Fruit fly (Drosophila melanogaster) whole organism, embryonic: Measurements from ENCODE around the gene BTBD9.
A peak's percentile ranks its signal among the peaks of the same experiment; 100 is the strongest.

Experiments used
- Atf3 ChIP-seq: fragments of 200-800 bp; sonication (Bioruptor generic); optimal IDR thresholded peaks from 3 replicates; lab custom pipeline; 2016; ENCODE audit warnings: missing biosample characterization, missing genetic modification characterization
- Blimp-1 ChIP-seq: fragments of 200-800 bp; sonication (Bioruptor generic); optimal IDR thresholded peaks from 3 replicates; lab custom pipeline; 2018; ENCODE audit warnings: missing biosample characterization, missing genetic modification characterization, mild to moderate bottlenecking, moderate library complexity, missing genetic modification reagents
- Bteb2 ChIP-seq: fragments of 200-800 bp; sonication (Bioruptor generic); optimal IDR thresholded peaks from 2 replicates; lab custom pipeline; 2016; ENCODE audit warnings: missing biosample characterization, missing genetic modification characterization
- CG11560 ChIP-seq: fragments of 200-800 bp; sonication (Bioruptor generic); IDR thresholded peaks from 3 replicates; pipeline ENCODE4 v1.3.6; 2022; ENCODE audit warnings: missing biosample characterization, missing genetic modification characterization
- CG12391 ChIP-seq: fragments of 200-800 bp; sonication (Bioruptor generic); optimal IDR thresholded peaks from 3 replicates; lab custom pipeline; 2018; ENCODE audit warnings: missing biosample characterization, mild to moderate bottlenecking, missing genetic modification characterization, moderate library complexity
- CG14710 ChIP-seq: fragments of 200-800 bp; sonication (Bioruptor generic); optimal IDR thresholded peaks from 3 replicates; lab custom pipeline; 2019; ENCODE audit warnings: missing biosample characterization, mild to moderate bottlenecking, missing genetic modification characterization, moderate library complexity
- CG14860 ChIP-seq: fragments of 200-800 bp; sonication (Bioruptor generic); IDR thresholded peaks from 3 replicates; pipeline ENCODE4 v1.3.6; 2022; ENCODE audit warnings: missing biosample characterization, missing genetic modification characterization; ENCODE audit not compliant: partially characterized antibody
- CG15696 ChIP-seq: fragments of 200-800 bp; sonication (Bioruptor generic); optimal IDR thresholded peaks from 2 replicates; lab custom pipeline; 2019; ENCODE audit warnings: missing biosample characterization, mild to moderate bottlenecking, missing genetic modification characterization, moderate library complexity
- CG16779 ChIP-seq: fragments of 200-800 bp; sonication (Bioruptor generic); IDR thresholded peaks from 2 replicates; pipeline ENCODE4 v1.3.6; 2022; ENCODE audit warnings: missing biosample characterization, missing genetic modification characterization
- CG17612 ChIP-seq: fragments of 200-800 bp; sonication (Bioruptor generic); IDR thresholded peaks from 2 replicates; pipeline ENCODE4 v1.3.6; 2022; ENCODE audit warnings: missing biosample characterization, missing genetic modification characterization
- CG2712 ChIP-seq: fragments of 200-800 bp; optimal IDR thresholded peaks from 3 replicates; lab custom pipeline; 2019; ENCODE audit warnings: missing biosample characterization, mild to moderate bottlenecking, missing genetic modification characterization, moderate library complexity
- CG2875 ChIP-seq: fragments of 200-800 bp; sonication (Bioruptor generic); optimal IDR thresholded peaks from 2 replicates; lab custom pipeline; 2017; ENCODE audit warnings: missing biosample characterization, mild to moderate bottlenecking, missing genetic modification characterization, missing genetic modification reagents
- CG31224 ChIP-seq: fragments of 200-800 bp; sonication (Bioruptor generic); IDR thresholded peaks from 2 replicates; pipeline ENCODE4 v1.3.6; 2022; ENCODE audit warnings: missing biosample characterization, missing genetic modification characterization
- CG3163 ChIP-seq: fragments of 200-800 bp; sonication (Bioruptor generic); optimal IDR thresholded peaks from 3 replicates; lab custom pipeline; 2016; ENCODE audit warnings: missing biosample characterization, missing genetic modification characterization
- CG34224 ChIP-seq: fragments of 200-800 bp; sonication (Bioruptor generic); IDR thresholded peaks from 3 replicates; pipeline ENCODE4 v1.3.6; 2022; ENCODE audit warnings: missing biosample characterization, missing genetic modification characterization; ENCODE audit not compliant: partially characterized antibody
- CG6683 ChIP-seq: fragments of 200-800 bp; sonication (Bioruptor generic); optimal IDR thresholded peaks from 2 replicates; lab custom pipeline; 2017; ENCODE audit warnings: missing biosample characterization, mild to moderate bottlenecking, missing genetic modification characterization, missing genetic modification reagents
- CG6791 ChIP-seq: fragments of 200-800 bp; sonication (Bioruptor generic); IDR thresholded peaks from 3 replicates; pipeline ENCODE4 v1.3.6; 2022; ENCODE audit warnings: missing biosample characterization, missing genetic modification characterization; ENCODE audit not compliant: partially characterized antibody
- CG8924 ChIP-seq: fragments of 200-800 bp; optimal IDR thresholded peaks from 3 replicates; lab custom pipeline; 2019; ENCODE audit warnings: missing biosample characterization, mild to moderate bottlenecking, missing genetic modification characterization, moderate library complexity
- CG9727 ChIP-seq: fragments of 200-800 bp; sonication (Bioruptor generic); optimal IDR thresholded peaks from 3 replicates; lab custom pipeline; 2017; ENCODE audit warnings: missing biosample characterization, mild to moderate bottlenecking, missing genetic modification characterization
- CG9876 ChIP-seq: fragments of 200-800 bp; sonication (Bioruptor generic); optimal IDR thresholded peaks from 2 replicates; lab custom pipeline; 2016; ENCODE audit warnings: missing biosample characterization, missing genetic modification characterization
- CrebB ChIP-seq: fragments of 200-800 bp; sonication (Bioruptor generic); optimal IDR thresholded peaks from 3 replicates; lab custom pipeline; 2018; ENCODE audit warnings: missing biosample characterization, mild to moderate bottlenecking, missing genetic modification characterization
- Dp ChIP-seq: fragments of 200-800 bp; sonication (Bioruptor generic); optimal IDR thresholded peaks from 2 replicates; lab custom pipeline; 2018; ENCODE audit warnings: missing biosample characterization, mild to moderate bottlenecking, missing genetic modification characterization, moderate library complexity
- MESR4 ChIP-seq: fragments of 200-800 bp; sonication (Bioruptor generic); optimal IDR thresholded peaks from 2 replicates; lab custom pipeline; 2018; ENCODE audit warnings: missing biosample characterization, mild to moderate bottlenecking, missing genetic modification characterization, moderate library complexity
- Nf-YB ChIP-seq: fragments of 200-800 bp; sonication (Bioruptor generic); optimal IDR thresholded peaks from 3 replicates; lab custom pipeline; 2019; ENCODE audit warnings: missing biosample characterization, mild to moderate bottlenecking, missing genetic modification characterization, moderate library complexity
- Spps ChIP-seq: fragments of 200-800 bp; sonication (Bioruptor generic); optimal IDR thresholded peaks from 2 replicates; lab custom pipeline; 2018; ENCODE audit warnings: missing biosample characterization, mild to moderate bottlenecking, missing genetic modification characterization
- bab2 ChIP-seq: fragments of 200-800 bp; sonication (Bioruptor generic); optimal IDR thresholded peaks from 2 replicates; lab custom pipeline; 2016; ENCODE audit warnings: missing biosample characterization, missing genetic modification characterization
- cad ChIP-seq: fragments of >200 bp; optimal IDR thresholded peaks from 2 replicates; lab custom pipeline; 2017; ENCODE audit warnings: missing biosample characterization, missing genetic modification characterization
- dmrt11E ChIP-seq: fragments of 200-800 bp; sonication (Bioruptor generic); optimal IDR thresholded peaks from 3 replicates; lab custom pipeline; 2018; ENCODE audit warnings: missing biosample characterization, mild to moderate bottlenecking, missing genetic modification characterization, moderate library complexity
- emc ChIP-seq: fragments of 200-800 bp; sonication (Bioruptor generic); optimal IDR thresholded peaks from 2 replicates; lab custom pipeline; 2016; ENCODE audit warnings: missing biosample characterization, missing genetic modification characterization
- en ChIP-seq: fragments of 200-800 bp; sonication (Bioruptor generic); optimal IDR thresholded peaks from 2 replicates; lab custom pipeline; 2016; ENCODE audit warnings: missing biosample characterization, missing genetic modification characterization
- fd3F ChIP-seq: fragments of 200-800 bp; sonication (Bioruptor generic); optimal IDR thresholded peaks from 2 replicates; lab custom pipeline; 2018; ENCODE audit warnings: missing biosample characterization, mild to moderate bottlenecking, missing genetic modification characterization, moderate library complexity
- fu2 ChIP-seq: fragments of 200-800 bp; sonication (Bioruptor generic); optimal IDR thresholded peaks from 2 replicates; lab custom pipeline; 2016; ENCODE audit warnings: missing biosample characterization, missing genetic modification characterization
- gcm2 ChIP-seq: fragments of 200-800 bp; sonication (Bioruptor generic); optimal IDR thresholded peaks from 2 replicates; lab custom pipeline; 2016; ENCODE audit warnings: missing biosample characterization, missing genetic modification characterization
- gfzf ChIP-seq: fragments of 200-800 bp; sonication (Bioruptor generic); optimal IDR thresholded peaks from 2 replicates; lab custom pipeline; 2016; ENCODE audit warnings: missing biosample characterization, mild to moderate bottlenecking, missing genetic modification characterization, moderate library complexity
- grau ChIP-seq: fragments of 200-800 bp; optimal IDR thresholded peaks from 3 replicates; lab custom pipeline; 2019; ENCODE audit warnings: missing biosample characterization, mild to moderate bottlenecking, missing genetic modification characterization, moderate library complexity
- ham ChIP-seq: fragments of 200-800 bp; sonication (Bioruptor generic); IDR thresholded peaks from 2 replicates; pipeline ENCODE4 v1.3.6; 2022; ENCODE audit warnings: missing biosample characterization, missing genetic modification characterization
- hb ChIP-seq: fragments of 200-800 bp; sonication (Bioruptor generic); IDR thresholded peaks from 3 replicates; pipeline ENCODE4 v1.3.6; 2022; ENCODE audit warnings: missing biosample characterization, missing genetic modification characterization; ENCODE audit not compliant: partially characterized antibody
- hkb ChIP-seq, 2 experiments: fragments of 200-800 bp in 1 of 2; fragments of >200 bp in 1 of 2; sonication (Bioruptor generic) in 1 of 2; IDR thresholded peaks in 1 of 2; optimal IDR thresholded peaks in 1 of 2; 2 replicates each; pipeline versions ENCODE4 v1.3.6 to Lab custom; 2017 to 2022; ENCODE audit warnings: missing biosample characterization in 1 of 2, missing genetic modification characterization in 1 of 2
- ind ChIP-seq: fragments of 200-800 bp; sonication (Bioruptor generic); optimal IDR thresholded peaks from 3 replicates; lab custom pipeline; 2016; ENCODE audit warnings: missing biosample characterization, missing genetic modification characterization
- knrl ChIP-seq: fragments of 200-800 bp; sonication (Bioruptor generic); IDR thresholded peaks from 3 replicates; pipeline ENCODE4 v1.3.6; 2022; ENCODE audit warnings: missing biosample characterization, missing genetic modification characterization; ENCODE audit not compliant: partially characterized antibody
- mam ChIP-seq: fragments of 200-800 bp; sonication (Bioruptor generic); optimal IDR thresholded peaks from 3 replicates; lab custom pipeline; 2016; ENCODE audit warnings: missing biosample characterization, missing genetic modification characterization
- org-1 ChIP-seq: fragments of 200-800 bp; sonication (Bioruptor generic); optimal IDR thresholded peaks from 2 replicates; lab custom pipeline; 2017; ENCODE audit warnings: missing biosample characterization, missing genetic modification characterization
- otp ChIP-seq: fragments of 200-800 bp; sonication (Bioruptor generic); IDR thresholded peaks from 3 replicates; pipeline ENCODE4, ENCODE4 v1.3.6; 2022; ENCODE audit warnings: missing biosample characterization, missing genetic modification characterization
- pzg ChIP-seq: fragments of 200-800 bp; sonication (Bioruptor generic); optimal IDR thresholded peaks from 3 replicates; lab custom pipeline; 2018; ENCODE audit warnings: missing biosample characterization, mild to moderate bottlenecking, missing genetic modification characterization, moderate library complexity
- row ChIP-seq: fragments of 200-800 bp; sonication (Bioruptor generic); IDR thresholded peaks from 3 replicates; pipeline ENCODE4 v1.3.6; 2022; ENCODE audit warnings: missing biosample characterization, missing genetic modification characterization
- sob ChIP-seq: fragments of 200-800 bp; sonication (Bioruptor generic); IDR thresholded peaks from 2 replicates; pipeline ENCODE4 v1.3.6; 2022; ENCODE audit warnings: missing biosample characterization, missing genetic modification characterization
- tx ChIP-seq: fragments of 200-800 bp; sonication (Bioruptor generic); optimal IDR thresholded peaks from 2 replicates; lab custom pipeline; 2016; ENCODE audit warnings: missing biosample characterization, missing genetic modification characterization
- zf30C ChIP-seq: fragments of 200-800 bp; sonication (Bioruptor generic); optimal IDR thresholded peaks from 3 replicates; lab custom pipeline; 2018; ENCODE audit warnings: missing biosample characterization, mild to moderate bottlenecking, missing genetic modification characterization

BTBD9 gene

DNA sequence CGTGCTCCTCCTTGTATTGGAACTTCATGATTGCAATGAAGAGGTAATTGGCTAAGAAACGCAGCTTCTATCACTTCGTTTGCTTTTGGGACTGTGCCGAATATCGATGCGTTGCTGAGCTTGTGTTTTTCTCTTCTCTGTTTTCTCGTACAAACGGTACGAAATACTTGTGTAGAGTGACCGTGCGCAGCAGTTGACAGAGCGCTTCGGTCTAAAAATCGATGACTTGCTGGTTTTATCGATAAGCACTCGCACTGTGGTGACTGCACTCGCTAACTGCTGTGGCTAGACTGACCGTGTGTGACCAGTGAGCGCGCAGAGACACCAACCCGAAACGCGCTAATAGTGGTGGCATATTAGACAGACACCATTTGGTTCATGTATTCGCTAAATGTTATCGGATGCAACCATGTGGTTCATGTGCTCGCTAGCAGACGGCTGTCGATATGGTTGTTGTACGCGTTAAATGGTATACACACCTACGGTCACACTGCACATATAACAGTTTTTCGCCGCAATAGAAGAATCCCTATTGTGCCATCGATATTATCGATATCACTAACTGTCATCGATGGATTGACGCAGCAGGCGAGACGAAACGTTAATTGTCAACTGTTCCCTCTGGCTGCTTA lies at the start of gene BTBD9, which contains the start of gene Atg8a (continued):
- TF ChIP-seq hkb (optimal IDR thresholded peaks at IDR 0.05; lab: Kevin White, UChicago) (peak; percentile 45), hkb (GFP tag; IDR thresholded peaks at IDR 0.05; lab: Robert Waterston, UW) (no peak; the same call in 1 of the 2 replicates), CG31224 (GFP tag; lab: Robert Waterston, UW) (peak; percentile 33; the same call in 1 of the 2 replicates), CG14860 (GFP tag; lab: Robert Waterston, UW) (peak; percentile 49; the same call in 1 of the 3 replicates), bab2 (GFP tag; lab: Kevin White, UChicago) (peak; percentile 27), emc (GFP tag; lab: Kevin White, UChicago) (peak; percentile 25), Spps (peak; percentile 3), mam (peak; percentile 53), CG16779 (no peak), CG6683 (GFP tag; lab: Kevin White, UChicago) (no peak), dmrt11E (tag; lab: Kevin White, UChicago) (no peak), gcm2 (GFP tag; lab: Kevin White, UChicago) (no peak), zf30C (GFP tag; lab: Kevin White, UChicago) (no peak), fd3F (GFP tag; lab: Kevin White, UChicago) (no peak), row (peak; percentile 27; the same call in 1 of the 3 replicates), Nf-YB (peak; percentile 28), tx (GFP tag; lab: Kevin White, UChicago) (peak; percentile 38), knrl (peak; percentile 77), CG2712 (tag; lab: Kevin White, UChicago) (peak; percentile 36), CrebB (tag; lab: Kevin White, UChicago) (peak; percentile 42), ind (GFP tag; lab: Kevin White, UChicago) (peak; percentile 6), MESR4 (GFP tag; lab: Kevin White, UChicago) (peak; percentile 80), CG15696 (tag; lab: Kevin White, UChicago) (peak; percentile 7), CG2875 (no peak), CG9727 (GFP tag; lab: Kevin White, UChicago) (peak; percentile 3), en (no peak), pzg (GFP tag; lab: Kevin White, UChicago) (peak; percentile 100), CG34224 (peak; percentile 72; the same call in 2 of the 3 replicates), grau (tag; lab: Kevin White, UChicago) (peak; percentile 18), Dp (GFP tag; lab: Kevin White, UChicago) (peak; percentile 64), fu2 (GFP tag; lab: Kevin White, UChicago) (peak; percentile 42), Bteb2 (GFP tag; lab: Kevin White, UChicago) (no peak), gfzf (GFP tag; lab: Kevin White, UChicago) (peak; percentile 100), ham (GFP tag; lab: Robert Waterston, UW) (no peak), CG17612 (GFP tag; lab: Robert Waterston, UW) (no peak), Atf3 (GFP tag; lab: Kevin White, UChicago) (peak; percentile 36), otp (GFP tag; lab: Robert Waterston, UW) (no peak), CG14710 (tag; lab: Kevin White, UChicago) (peak; percentile 83), org-1 (GFP tag; lab: Kevin White, UChicago) (no peak), CG9876 (GFP tag; lab: Kevin White, UChicago) (peak; percentile 42), Blimp-1 (GFP tag; lab: Kevin White, UChicago) (peak; percentile 0), CG3163 (GFP tag; lab: Kevin White, UChicago) (peak; percentile 69), CG8924 (tag; lab: Kevin White, UChicago) (peak; percentile 46), CG6791 (peak; percentile 80; the same call in 2 of the 3 replicates), CG11560 (tag; lab: Robert Waterston, UW) (peak; percentile 84; the same call in 2 of the 3 replicates), hb (GFP tag; lab: Robert Waterston, UW) (peak; percentile 43; the same call in 2 of the 3 replicates), CG12391 (tag; lab: Kevin White, UChicago) (peak; percentile 48), cad (no peak), sob (GFP tag; lab: Robert Waterston, UW) (peak; percentile 45; the same call in 1 of the 2 replicates)
